Worm (Caenorhabditis elegans): ENCODE data around the gene ubl-1.

- no peak for TF ChIP-seq cebp-1 (GFP tag; IDR thresholded peaks at IDR 0.05)
- no peak for TF ChIP-seq cebp-1 (tag; optimal IDR thresholded peaks at IDR 0.05)
- TF ChIP-seq zim-3 (tag; optimal IDR thresholded peaks at IDR 0.05), result no peak
- no peak for TF ChIP-seq lsl-1 (GFP tag; optimal IDR thresholded peaks at IDR 0.05)
Observed at ce11 chrIII:3029822-3030221, 38.3 kb upstream of the ubl-1 start.
